Worm (Caenorhabditis elegans) whole organism, L4/young adult: Measurements from ENCODE around the gene orc-3.

Experiments
- W03F9.2 ChIP-seq: fragments of 150-350 bp; optimal IDR thresholded peaks from 2 replicates; lab custom pipeline; 2014; ENCODE audit warnings: missing biosample characterization, missing genetic modification characterization
- dao-5 ChIP-seq: sonication (generic microtip); optimal IDR thresholded peaks from 2 replicates; lab custom pipeline; 2016; ENCODE audit warnings: missing genotype, missing genetic modification characterization, moderate library complexity, missing compliant biosample characterization
- him-1 ChIP-seq: sonication (generic microtip); optimal IDR thresholded peaks from 2 replicates; lab custom pipeline; 2016; ENCODE audit warnings: missing genotype, missing genetic modification reagents, missing genetic modification characterization, missing compliant biosample characterization

DNA sequence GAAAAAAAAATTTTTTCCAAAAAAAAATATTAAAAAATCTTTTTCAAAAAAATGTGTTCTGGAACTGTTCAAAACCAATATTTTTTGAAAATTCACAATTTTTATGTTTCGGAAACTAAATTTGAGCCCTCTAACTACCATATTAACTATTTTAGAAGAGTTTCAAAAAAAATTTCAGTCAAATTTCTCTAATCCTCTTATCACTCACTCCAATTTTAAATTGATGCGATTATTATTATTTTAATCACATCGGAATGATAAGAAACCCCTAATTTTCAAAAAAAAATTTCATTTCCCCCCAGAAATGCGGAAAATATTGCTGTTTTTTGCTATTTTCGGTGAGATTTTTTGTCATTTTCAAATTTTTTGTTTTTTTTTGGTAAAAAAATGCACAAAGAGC, 26.2 kb upstream of the orc-3 start, which contains the start of gene nspg-8:
- no peak for TF ChIP-seq W03F9.2 (tag; lab: Kevin White, UChicago)
- no peak for TF ChIP-seq dao-5
- TF ChIP-seq him-1 (tag; lab: Kevin White, UChicago), result no peak
